Fruit fly (Drosophila melanogaster) whole organism, embryonic: ENCODE measurements around the gene Pcyt1.

ENCODE experiments used
- Atf6 ChIP-seq: fragments of 200-800 bp; sonication (Bioruptor generic); IDR thresholded peaks from 2 replicates; pipeline ENCODE4 v1.3.6; 2022; ENCODE audit warnings: missing biosample characterization, missing genetic modification characterization
- CG10462 ChIP-seq: fragments of 200-800 bp; sonication (Bioruptor generic); optimal IDR thresholded peaks from 2 replicates; lab custom pipeline; 2016; ENCODE audit warnings: missing biosample characterization, missing genetic modification characterization
- CG11456 ChIP-seq: fragments of 200-800 bp; sonication (Bioruptor generic); IDR thresholded peaks from 3 replicates; pipeline ENCODE4 v1.3.6; 2022; ENCODE audit warnings: missing biosample characterization, missing genetic modification characterization
- CG11695 ChIP-seq: fragments of 200-800 bp; sonication (Bioruptor generic); IDR thresholded peaks from 3 replicates; pipeline ENCODE4 v1.3.6; 2022; ENCODE audit warnings: missing biosample characterization, missing genetic modification characterization
- CG12942 ChIP-seq: fragments of 200-800 bp; sonication (Bioruptor generic); optimal IDR thresholded peaks from 3 replicates; lab custom pipeline; 2016; ENCODE audit warnings: missing biosample characterization, missing genetic modification characterization
- CG15011 ChIP-seq: fragments of 200-800 bp; sonication (Bioruptor generic); optimal IDR thresholded peaks from 3 replicates; lab custom pipeline; 2018; ENCODE audit warnings: missing biosample characterization, mild to moderate bottlenecking, missing genetic modification characterization
- CG15696 ChIP-seq: fragments of 200-800 bp; sonication (Bioruptor generic); optimal IDR thresholded peaks from 2 replicates; lab custom pipeline; 2019; ENCODE audit warnings: missing biosample characterization, mild to moderate bottlenecking, missing genetic modification characterization, moderate library complexity
- CG2116 ChIP-seq: fragments of 200-800 bp; sonication (Bioruptor generic); optimal IDR thresholded peaks from 3 replicates; lab custom pipeline; 2018; ENCODE audit warnings: missing biosample characterization, mild to moderate bottlenecking, missing genetic modification characterization
- CG2875 ChIP-seq: fragments of 200-800 bp; sonication (Bioruptor generic); optimal IDR thresholded peaks from 2 replicates; lab custom pipeline; 2017; ENCODE audit warnings: missing biosample characterization, mild to moderate bottlenecking, missing genetic modification characterization, missing genetic modification reagents
- CG3407 ChIP-seq: fragments of 200-800 bp; sonication (Bioruptor generic); optimal IDR thresholded peaks from 2 replicates; lab custom pipeline; 2018; ENCODE audit warnings: missing biosample characterization, mild to moderate bottlenecking, missing genetic modification characterization
- CG4328 ChIP-seq: fragments of 200-800 bp; sonication (Bioruptor generic); optimal IDR thresholded peaks from 3 replicates; lab custom pipeline; 2017; ENCODE audit warnings: missing biosample characterization, missing genetic modification reagents, missing genetic modification characterization
- CG4730 ChIP-seq: fragments of 200-800 bp; sonication (Bioruptor generic); IDR thresholded peaks from 2 replicates; pipeline ENCODE4 v1.3.6; 2022; ENCODE audit warnings: missing biosample characterization, missing genetic modification characterization
- CG5953 ChIP-seq: fragments of 200-800 bp; sonication (Bioruptor generic); IDR thresholded peaks from 2 replicates; pipeline ENCODE4 v1.3.6; 2022; ENCODE audit warnings: missing biosample characterization, missing genetic modification characterization
- CG6683 ChIP-seq: fragments of 200-800 bp; sonication (Bioruptor generic); optimal IDR thresholded peaks from 2 replicates; lab custom pipeline; 2017; ENCODE audit warnings: missing biosample characterization, mild to moderate bottlenecking, missing genetic modification characterization, missing genetic modification reagents
- CG6791 ChIP-seq: fragments of 200-800 bp; sonication (Bioruptor generic); IDR thresholded peaks from 3 replicates; pipeline ENCODE4 v1.3.6; 2022; ENCODE audit warnings: missing biosample characterization, missing genetic modification characterization; ENCODE audit not compliant: partially characterized antibody
- CG7745 ChIP-seq: fragments of 200-800 bp; sonication (Bioruptor generic); optimal IDR thresholded peaks from 2 replicates; lab custom pipeline; 2018; ENCODE audit warnings: missing biosample characterization, mild to moderate bottlenecking, missing genetic modification characterization, moderate library complexity
- CG7987 ChIP-seq: fragments of 200-800 bp; sonication (Bioruptor generic); optimal IDR thresholded peaks from 2 replicates; lab custom pipeline; 2018; ENCODE audit warnings: missing biosample characterization, mild to moderate bottlenecking, missing genetic modification characterization, moderate library complexity
- CG9797 ChIP-seq: fragments of 200-800 bp; sonication (Bioruptor generic); optimal IDR thresholded peaks from 3 replicates; lab custom pipeline; 2018; ENCODE audit warnings: missing biosample characterization, mild to moderate bottlenecking, missing genetic modification characterization
- CoRest ChIP-seq: fragments of 200-800 bp; sonication (Bioruptor generic); optimal IDR thresholded peaks from 3 replicates; lab custom pipeline; 2018; ENCODE audit warnings: missing biosample characterization, mild to moderate bottlenecking, missing genetic modification characterization, moderate library complexity
- Dip3 ChIP-seq: fragments of 200-800 bp; sonication (Bioruptor generic); optimal IDR thresholded peaks from 3 replicates; lab custom pipeline; 2016; ENCODE audit warnings: missing biosample characterization, missing genetic modification characterization
- Elba2 ChIP-seq: fragments of 200-800 bp; sonication (Bioruptor generic); optimal IDR thresholded peaks from 3 replicates; lab custom pipeline; 2016; ENCODE audit warnings: missing biosample characterization, missing genetic modification characterization
- Gsc ChIP-seq: fragments of 200-800 bp; sonication (Bioruptor generic); IDR thresholded peaks from 2 replicates; pipeline ENCODE4 v1.3.6; 2022; ENCODE audit warnings: missing biosample characterization, missing genetic modification characterization
- HLH54F ChIP-seq: fragments of 200-800 bp; sonication (Bioruptor generic); optimal IDR thresholded peaks from 3 replicates; lab custom pipeline; 2016; ENCODE audit warnings: missing biosample characterization, missing genetic modification characterization
- HmgD ChIP-seq: fragments of 200-800 bp; sonication (Bioruptor generic); optimal IDR thresholded peaks from 3 replicates; lab custom pipeline; 2016; ENCODE audit warnings: missing biosample characterization, missing genetic modification characterization
- Hmx ChIP-seq: fragments of 200-800 bp; sonication (Bioruptor generic); optimal IDR thresholded peaks from 2 replicates; lab custom pipeline; 2016; ENCODE audit warnings: missing biosample characterization, missing genetic modification characterization
- Kr ChIP-seq: fragments of 200-800 bp; sonication (Bioruptor generic); optimal IDR thresholded peaks from 2 replicates; lab custom pipeline; 2017; ENCODE audit warnings: missing biosample characterization, mild to moderate bottlenecking, missing genetic modification characterization
- Lpt ChIP-seq: fragments of >200 bp; optimal IDR thresholded peaks from 2 replicates; lab custom pipeline; 2018; ENCODE audit warnings: missing biosample characterization, missing genetic modification characterization
- MBD-R2 ChIP-seq: fragments of 200-800 bp; sonication (Bioruptor generic); IDR thresholded peaks from 2 replicates; pipeline ENCODE4 v1.3.6; 2022; ENCODE audit warnings: missing biosample characterization, missing genetic modification characterization
- NC2α ChIP-seq: fragments of 200-800 bp; sonication (Bioruptor generic); optimal IDR thresholded peaks from 2 replicates; lab custom pipeline; 2016; ENCODE audit warnings: missing biosample characterization, missing genetic modification characterization
- Rfx ChIP-seq: fragments of 200-800 bp; sonication (Bioruptor generic); IDR thresholded peaks from 2 replicates; pipeline ENCODE4 v1.3.6; 2022; ENCODE audit warnings: missing biosample characterization, missing genetic modification characterization
- Sin3A ChIP-seq: fragments of >200 bp; optimal IDR thresholded peaks from 2 replicates; lab custom pipeline; 2018
- Ssrp ChIP-seq: fragments of 200-800 bp; sonication (Bioruptor generic); optimal IDR thresholded peaks from 2 replicates; lab custom pipeline; 2018; ENCODE audit warnings: missing biosample characterization, mild to moderate bottlenecking, missing genetic modification characterization, moderate library complexity
- Vsx1 ChIP-seq: fragments of 200-800 bp; sonication (Bioruptor generic); optimal IDR thresholded peaks from 2 replicates; lab custom pipeline; 2017; ENCODE audit warnings: missing biosample characterization, mild to moderate bottlenecking, missing genetic modification characterization, missing genetic modification reagents
- ato ChIP-seq: fragments of 200-800 bp; sonication (Bioruptor generic); IDR thresholded peaks from 2 replicates; pipeline ENCODE4 v1.3.6; 2022; ENCODE audit warnings: missing biosample characterization, missing genetic modification characterization; ENCODE audit not compliant: partially characterized antibody
- bsh ChIP-seq, 2 experiments: fragments of 200-800 bp; sonication (Bioruptor generic); optimal IDR thresholded peaks; 2 replicates each; lab custom pipeline; 2017 to 2018; ENCODE audit warnings: mild to moderate bottlenecking in 2 of 2, missing biosample characterization in 2 of 2, missing genetic modification characterization in 2 of 2, moderate library complexity in 1 of 2
- chn ChIP-seq: fragments of 200-800 bp; sonication (Bioruptor generic); optimal IDR thresholded peaks from 2 replicates; lab custom pipeline; 2016; ENCODE audit warnings: missing biosample characterization, missing genetic modification characterization
- corto ChIP-seq: fragments of 200-800 bp; sonication (Bioruptor generic); optimal IDR thresholded peaks from 2 replicates; lab custom pipeline; 2016; ENCODE audit warnings: missing biosample characterization, mild to moderate bottlenecking, missing genetic modification characterization, moderate library complexity
- crc ChIP-seq: fragments of 200-800 bp; sonication (Bioruptor generic); optimal IDR thresholded peaks from 2 replicates; lab custom pipeline; 2016; ENCODE audit warnings: missing biosample characterization, missing genetic modification characterization
- dati ChIP-seq: fragments of 200-800 bp; sonication (Bioruptor generic); IDR thresholded peaks from 2 replicates; pipeline ENCODE4 v1.3.6; 2022; ENCODE audit warnings: missing biosample characterization, missing genetic modification characterization
- dimm ChIP-seq: fragments of 200-800 bp; sonication (Bioruptor generic); IDR thresholded peaks from 2 replicates; pipeline ENCODE4 v1.3.6; 2022; ENCODE audit warnings: missing biosample characterization, missing genetic modification characterization
- disco-r ChIP-seq: fragments of 200-800 bp; sonication (Bioruptor generic); optimal IDR thresholded peaks from 2 replicates; lab custom pipeline; 2016; ENCODE audit warnings: missing biosample characterization, missing genetic modification characterization
- fd64A ChIP-seq: fragments of 200-800 bp; sonication (Bioruptor generic); optimal IDR thresholded peaks from 3 replicates; lab custom pipeline; 2018; ENCODE audit warnings: missing biosample characterization, mild to moderate bottlenecking, missing genetic modification characterization
- kah ChIP-seq: fragments of 200-800 bp; sonication (Bioruptor generic); optimal IDR thresholded peaks from 2 replicates; lab custom pipeline; 2018; ENCODE audit warnings: missing biosample characterization, mild to moderate bottlenecking, missing genetic modification characterization
- kay ChIP-seq: fragments of 200-800 bp; sonication (Bioruptor generic); optimal IDR thresholded peaks from 2 replicates; lab custom pipeline; 2016; ENCODE audit warnings: missing biosample characterization, missing genetic modification characterization
- maf-S ChIP-seq: fragments of 200-800 bp; sonication (Bioruptor generic); optimal IDR thresholded peaks from 2 replicates; lab custom pipeline; 2016; ENCODE audit warnings: missing biosample characterization, missing genetic modification characterization
- prd ChIP-seq, 3 experiments: fragments of >200 bp in 2 of 3; fragments of 200-800 bp in 1 of 3; sonication (Bioruptor generic) in 1 of 3; optimal IDR thresholded peaks in 2 of 3; IDR thresholded peaks in 1 of 3; 2 replicates in 2 of 3; 3 replicates in 1 of 3; pipeline versions ENCODE4 v1.3.6 to Lab custom; 2017 to 2022; ENCODE audit warnings: missing biosample characterization in 1 of 3, missing genetic modification characterization in 1 of 3
- pzg ChIP-seq: fragments of 200-800 bp; sonication (Bioruptor generic); optimal IDR thresholded peaks from 3 replicates; lab custom pipeline; 2018; ENCODE audit warnings: missing biosample characterization, mild to moderate bottlenecking, missing genetic modification characterization, moderate library complexity
- sens-2 ChIP-seq: fragments of 200-800 bp; sonication (Bioruptor generic); IDR thresholded peaks from 2 replicates; pipeline ENCODE4 v1.3.6; 2022; ENCODE audit warnings: missing biosample characterization, missing genetic modification characterization
- sna ChIP-seq: fragments of 200-800 bp; sonication (Bioruptor generic); IDR thresholded peaks from 2 replicates; pipeline ENCODE4 v1.3.6; 2022; ENCODE audit warnings: missing biosample characterization, missing genetic modification characterization; ENCODE audit not compliant: partially characterized antibody
- tin ChIP-seq: fragments of 200-800 bp; sonication (Bioruptor generic); optimal IDR thresholded peaks from 3 replicates; lab custom pipeline; 2016; ENCODE audit warnings: missing biosample characterization, missing genetic modification characterization
- wor ChIP-seq: fragments of 200-800 bp; sonication (Bioruptor generic); IDR thresholded peaks from 2 replicates; pipeline ENCODE4 v1.3.6; 2022; ENCODE audit warnings: missing biosample characterization, missing genetic modification characterization

Gene Pcyt1

DNA sequence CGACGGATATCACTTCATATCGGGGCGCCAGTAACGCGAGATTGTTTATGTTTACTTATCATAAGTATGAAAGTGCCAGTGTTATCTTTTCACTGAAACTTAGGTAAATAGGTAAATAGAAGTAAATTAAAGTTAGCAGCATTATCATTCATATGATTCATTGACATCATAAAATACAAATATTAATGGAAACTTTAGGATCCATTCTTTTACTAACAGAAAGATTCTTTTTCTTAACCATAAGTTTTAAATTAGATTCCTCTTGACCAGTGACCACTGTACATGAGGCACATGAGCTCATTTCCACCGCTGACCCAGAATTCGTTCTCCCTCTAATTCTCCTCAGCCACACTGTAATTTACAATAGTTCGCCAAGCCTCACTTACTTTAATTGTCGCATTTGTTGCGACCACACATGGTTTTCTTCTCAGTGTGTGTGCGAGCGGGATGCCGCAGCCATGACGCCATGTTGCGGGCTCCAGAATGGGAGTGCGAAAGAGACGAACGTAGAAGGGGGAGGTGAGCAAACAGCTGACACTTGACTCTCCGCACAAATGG lies 32.6 kb downstream of the Pcyt1 start (continued):
- no peak for TF ChIP-seq maf-S (GFP tag; lab: Kevin White, UChicago)
- no peak for TF ChIP-seq NC2α (GFP tag; lab: Kevin White, UChicago)
- no peak for TF ChIP-seq CG7745 (tag; lab: Kevin White, UChicago)
- TF ChIP-seq ato (GFP tag; lab: Robert Waterston, UW) = no peak
- TF ChIP-seq CoRest = peak; percentile 7
- TF ChIP-seq CG12942 (GFP tag; lab: Kevin White, UChicago) = no peak
- TF ChIP-seq CG7987 (GFP tag; lab: Kevin White, UChicago) = no peak
- no peak for TF ChIP-seq Vsx1
- TF ChIP-seq chn (GFP tag; lab: Kevin White, UChicago) = no peak
- no peak for TF ChIP-seq CG10462
- peak; percentile 49 for TF ChIP-seq Rfx (GFP tag; lab: Robert Waterston, UW)
- no peak for TF ChIP-seq CG9797
- no peak for TF ChIP-seq CG4730 (GFP tag; lab: Robert Waterston, UW)
- no peak for TF ChIP-seq pzg
- TF ChIP-seq CG4328 = peak; percentile 2
- no peak for TF ChIP-seq Hmx (GFP tag; lab: Kevin White, UChicago)
- peak; percentile 25 for TF ChIP-seq kay (GFP tag; lab: Kevin White, UChicago)
- no peak for TF ChIP-seq kah (GFP tag; lab: Kevin White, UChicago)
- TF ChIP-seq CG6791 (GFP tag; lab: Robert Waterston, UW) = no peak
- TF ChIP-seq CG5953 (GFP tag; lab: Robert Waterston, UW) = no peak
- TF ChIP-seq corto (GFP tag; lab: Kevin White, UChicago) = no peak
- TF ChIP-seq Ssrp = no peak
- no peak for TF ChIP-seq Lpt (GFP tag; lab: Kevin White, UChicago)
- no peak for TF ChIP-seq HmgD (GFP tag; lab: Kevin White, UChicago)
- no peak for TF ChIP-seq CG2875
- no peak for TF ChIP-seq sens-2 (GFP tag; lab: Robert Waterston, UW)
- 0 out of 3 replicates have a peak, but pooled peaks have one; percentile 41 for TF ChIP-seq CG11456 (GFP tag; lab: Robert Waterston, UW)
- no peak for TF ChIP-seq HLH54F (GFP tag; lab: Kevin White, UChicago)
- TF ChIP-seq bsh (GFP tag; optimal IDR thresholded peaks at IDR 0.05; lab: Kevin White, UChicago) = peak in 1 of 2 experiments; percentile 58
- TF ChIP-seq CG15011 (GFP tag; lab: Kevin White, UChicago) = peak; percentile 43
- no peak for TF ChIP-seq wor (GFP tag; lab: Robert Waterston, UW)
- no peak for TF ChIP-seq fd64A (GFP tag; lab: Kevin White, UChicago)
- no peak for TF ChIP-seq CG6683 (GFP tag; lab: Kevin White, UChicago)
- no peak for TF ChIP-seq Dip3 (GFP tag; lab: Kevin White, UChicago)
- TF ChIP-seq MBD-R2 (GFP tag; lab: Robert Waterston, UW) = 0 out of 2 replicates have a peak, but pooled peaks have one; percentile 18
- 0 out of 3 replicates have a peak, but pooled peaks have one; percentile 31 for TF ChIP-seq CG11695 (GFP tag; lab: Robert Waterston, UW)
- no peak for TF ChIP-seq dati (GFP tag; lab: Robert Waterston, UW)
- TF ChIP-seq Kr (GFP tag; lab: Kevin White, UChicago) = no peak
- no peak for TF ChIP-seq sna
- no peak for TF ChIP-seq Sin3A (lab: Kevin White, UChicago)
- TF ChIP-seq dimm = no peak
- no peak for TF ChIP-seq disco-r (GFP tag; lab: Kevin White, UChicago)
- no peak for TF ChIP-seq tin (GFP tag; lab: Kevin White, UChicago)
- TF ChIP-seq crc (GFP tag; lab: Kevin White, UChicago) = no peak
- no peak for TF ChIP-seq CG3407 (GFP tag; lab: Kevin White, UChicago)
- TF ChIP-seq Gsc (GFP tag; lab: Robert Waterston, UW) = no peak
- peak; percentile 19 for TF ChIP-seq CG2116
- TF ChIP-seq Atf6 (GFP tag; lab: Robert Waterston, UW) = peak; percentile 61
- no peak for TF ChIP-seq prd (optimal IDR thresholded peaks at IDR 0.05; lab: Kevin White, UChicago)
- TF ChIP-seq prd (GFP tag; IDR thresholded peaks at IDR 0.05; lab: Robert Waterston, UW) = peak; percentile 58
- TF ChIP-seq CG15696 (tag; lab: Kevin White, UChicago) = peak; percentile 54
- TF ChIP-seq Elba2 (GFP tag; lab: Kevin White, UChicago) = no peak
